Fruit fly (Drosophila melanogaster): Measurements from ENCODE around the gene CG8852.

CG8852 gene

dm6 chr2L:3504851-3505250, 20.1 kb upstream of the CG8852 start:
- TF ChIP-seq CG16779 (tag; optimal IDR thresholded peaks at IDR 0.05) = no peak
- no peak for TF ChIP-seq CG6276 (GFP tag; optimal IDR thresholded peaks at IDR 0.05)
- no peak for TF ChIP-seq Sox15 (GFP tag; optimal IDR thresholded peaks at IDR 0.05)
- no peak for TF ChIP-seq dsx (GFP tag; optimal IDR thresholded peaks at IDR 0.05; ENCODE audit: poor library complexity, severe bottlenecking)
- no peak for TF ChIP-seq pdm3 (GFP tag; optimal IDR thresholded peaks at IDR 0.05)
- TF ChIP-seq CG1621 (tag; optimal IDR thresholded peaks at IDR 0.05) = no peak

dm6 chr2L:3506322-3506721, 18.6 kb upstream of the CG8852 start:
- TF ChIP-seq CG1621 (tag; optimal IDR thresholded peaks at IDR 0.05) = no peak
- TF ChIP-seq Eip93F (GFP tag; optimal IDR thresholded peaks at IDR 0.05) = no peak
- no peak for TF ChIP-seq CG9139 (GFP tag; optimal IDR thresholded peaks at IDR 0.05)
- no peak for TF ChIP-seq Gug (GFP tag; IDR thresholded peaks at IDR 0.05)
- no peak for TF ChIP-seq Sox14 (GFP tag; optimal IDR thresholded peaks at IDR 0.05)
- no peak for TF ChIP-seq svp (GFP tag)
- no peak for TF ChIP-seq fd59A (GFP tag; optimal IDR thresholded peaks at IDR 0.05)
- TF ChIP-seq ss (GFP tag; optimal IDR thresholded peaks at IDR 0.05) = no peak
- TF ChIP-seq Smox (GFP tag; optimal IDR thresholded peaks at IDR 0.05) = no peak
- no peak for TF ChIP-seq fkh (GFP tag; optimal IDR thresholded peaks at IDR 0.05)
- TF ChIP-seq CG7368 (GFP tag; optimal IDR thresholded peaks at IDR 0.05) = no peak
- TF ChIP-seq topi (GFP tag; optimal IDR thresholded peaks at IDR 0.05) = no peak
- no peak for TF ChIP-seq CG10631 (GFP tag; optimal IDR thresholded peaks at IDR 0.05)
- no peak for TF ChIP-seq CG8632 (GFP tag; optimal IDR thresholded peaks at IDR 0.05)
- no peak for TF ChIP-seq CG3919 (GFP tag; optimal IDR thresholded peaks at IDR 0.05)
- TF ChIP-seq CG6276 (GFP tag; optimal IDR thresholded peaks at IDR 0.05) = no peak

- no peak for TF ChIP-seq CG4318 (GFP tag; optimal IDR thresholded peaks at IDR 0.05)
- TF ChIP-seq fkh (GFP tag; optimal IDR thresholded peaks at IDR 0.05) = no peak
- no peak for TF ChIP-seq CG10631 (GFP tag; optimal IDR thresholded peaks at IDR 0.05)
- peak; percentile 66; the same call in 1 of the 3 replicates for TF ChIP-seq eg (GFP tag; IDR thresholded peaks at IDR 0.05)
- TF ChIP-seq salr (GFP tag; optimal IDR thresholded peaks at IDR 0.05) = no peak
- TF ChIP-seq Sox15 (GFP tag; optimal IDR thresholded peaks at IDR 0.05) = no peak
- TF ChIP-seq cyc (GFP tag; optimal IDR thresholded peaks at IDR 0.05) = no peak
- TF ChIP-seq Hr4 (GFP tag; optimal IDR thresholded peaks at IDR 0.05) = peak; percentile 49
- no peak for TF ChIP-seq achi (GFP tag; optimal IDR thresholded peaks at IDR 0.05)
- TF ChIP-seq Eip78C (GFP tag) = peak; percentile 28
- no peak for TF ChIP-seq CG31627 (GFP tag; optimal IDR thresholded peaks at IDR 0.05)
- no peak for TF ChIP-seq CG16779 (tag; optimal IDR thresholded peaks at IDR 0.05)
- TF ChIP-seq CG11294 (GFP tag; IDR thresholded peaks at IDR 0.05) = no peak
- no peak for TF ChIP-seq acj6 (GFP tag; optimal IDR thresholded peaks at IDR 0.05)
- TF ChIP-seq CG9139 (GFP tag; optimal IDR thresholded peaks at IDR 0.05) = no peak
- no peak for TF ChIP-seq ss (GFP tag; optimal IDR thresholded peaks at IDR 0.05)
- no peak for TF ChIP-seq Eip75B (GFP tag; optimal IDR thresholded peaks at IDR 0.05)
- TF ChIP-seq Ets96B (tag; optimal IDR thresholded peaks at IDR 0.05) = no peak
- TF ChIP-seq Gug (GFP tag; IDR thresholded peaks at IDR 0.05) = no peak; the same call in 1 of the 2 replicates
- no peak for TF ChIP-seq fd59A (GFP tag; optimal IDR thresholded peaks at IDR 0.05)
- TF ChIP-seq CG10669 (GFP tag; optimal IDR thresholded peaks at IDR 0.05) = no peak
- TF ChIP-seq OdsH (GFP tag; optimal IDR thresholded peaks at IDR 0.05) = peak; percentile 16
- TF ChIP-seq CG6854 (GFP tag; optimal IDR thresholded peaks at IDR 0.05) = no peak
- no peak for TF ChIP-seq Sox14 (GFP tag; optimal IDR thresholded peaks at IDR 0.05)
- TF ChIP-seq CG8119 (GFP tag; IDR thresholded peaks at IDR 0.05) = 0 out of 3 replicates have a peak, but pooled peaks have one; percentile 15
Observed at dm6 chr2L:3506806-3507205, 18.1 kb upstream of the CG8852 start.

All from whole organism, prepupa.